Worm (Caenorhabditis elegans) whole organism, L2 larva: ENCODE measurements around the gene M05D6.1.

Experiments used
- lsy-2 ChIP-seq, 2 experiments: fragments of 150-350 bp in 1 of 2; sonication (generic microtip) in 1 of 2; optimal IDR thresholded peaks; 2 replicates each; lab custom pipeline; 2014 to 2017; ENCODE audit warnings: missing biosample characterization in 2 of 2, missing genetic modification characterization in 2 of 2
- nhr-11 ChIP-seq: fragments of 150-350 bp; optimal IDR thresholded peaks from 2 replicates; lab custom pipeline; 2014; ENCODE audit warnings: missing biosample characterization, missing genetic modification characterization
- skn-1 ChIP-seq: sonication (generic microtip); optimal IDR thresholded peaks from 2 replicates; lab custom pipeline; 2017; ENCODE audit warnings: missing biosample characterization, missing genetic modification characterization
- snpc-4 ChIP-seq: fragments of 150-350 bp; optimal IDR thresholded peaks from 2 replicates; lab custom pipeline; 2014; ENCODE audit warnings: missing biosample characterization, missing genetic modification characterization

- TF ChIP-seq lsy-2 (tag; optimal IDR thresholded peaks at IDR 0.05; lab: Kevin White, UChicago) (no peak), snpc-4 (tag; lab: Kevin White, UChicago) (no peak), skn-1 (tag; lab: Kevin White, UChicago) (no peak), nhr-11 (tag; lab: Kevin White, UChicago) (no peak)
These were observed 19.1 kb upstream of the M05D6.1 start, which contains the start of gene M05D6.9 for ce11 chrII:8494228-8494717.
